Fruit fly (Drosophila melanogaster): ENCODE data around the gene Megf8.

Gene Megf8

dm6 chr2L:7993984-7994854 is 49.1 kb upstream of the Megf8 start, which contains the start of gene pes (continued):
- TF ChIP-seq CG8119 (GFP tag; IDR thresholded peaks at IDR 0.05) (no peak), spab (GFP tag; optimal IDR thresholded peaks at IDR 0.05) (peak; percentile 89), CG4318 (GFP tag; optimal IDR thresholded peaks at IDR 0.05) (peak; percentile 69), Eip78C (GFP tag) (peak; percentile 99), OdsH (GFP tag; optimal IDR thresholded peaks at IDR 0.05) (peak; percentile 10), CG34406 (GFP tag; optimal IDR thresholded peaks at IDR 0.05) (peak; percentile 78), Sox102F (GFP tag; optimal IDR thresholded peaks at IDR 0.05) (peak; percentile 82), Ets96B (tag; optimal IDR thresholded peaks at IDR 0.05) (peak; percentile 81), CG10669 (GFP tag; optimal IDR thresholded peaks at IDR 0.05) (peak; percentile 90), CG6276 (GFP tag; optimal IDR thresholded peaks at IDR 0.05) (peak; percentile 91), Met (GFP tag; optimal IDR thresholded peaks at IDR 0.05) (peak; percentile 95), Blimp-1 (GFP tag; optimal IDR thresholded peaks at IDR 0.05) (peak; percentile 84), Smox (GFP tag; optimal IDR thresholded peaks at IDR 0.05) (peak; percentile 31)

DNA sequence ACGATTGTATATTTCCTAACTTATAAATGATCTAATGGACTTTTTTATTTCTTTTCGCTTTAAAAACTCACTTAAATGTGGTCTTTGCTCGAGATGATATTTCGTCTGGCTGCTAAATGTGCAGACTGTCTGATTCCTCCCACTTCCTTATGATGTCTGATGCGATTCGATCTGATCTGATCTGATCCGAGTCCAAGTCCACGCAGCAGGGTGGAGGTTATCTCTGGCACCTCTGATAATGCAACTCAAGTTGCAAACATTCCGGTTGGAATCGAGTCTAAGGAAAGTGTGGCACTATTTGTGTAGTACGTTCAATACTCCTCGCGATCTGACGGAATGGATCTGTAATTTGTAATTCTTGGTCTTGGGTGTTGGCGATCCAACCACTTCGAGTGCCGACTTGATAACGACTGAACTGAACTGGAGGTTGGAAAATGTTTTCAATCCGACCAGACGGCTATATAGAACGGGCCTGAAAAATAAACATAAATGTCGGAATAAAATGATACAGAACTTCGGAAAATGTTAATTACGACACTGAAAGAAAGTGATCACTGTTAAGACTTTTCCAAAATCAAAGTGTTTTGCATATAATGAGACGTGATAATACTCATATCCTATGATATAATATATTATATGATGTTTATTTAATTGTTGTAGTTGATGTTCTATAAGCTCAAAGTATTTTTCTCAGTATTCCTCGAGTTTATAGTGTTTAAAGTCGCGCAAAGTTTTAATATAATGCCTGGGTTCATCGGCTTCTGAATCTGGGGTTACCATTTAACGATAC is 45.8 kb upstream of the Megf8 start:
- TF ChIP-seq Gug (GFP tag; IDR thresholded peaks at IDR 0.05) (0 out of 2 replicates have a peak, but pooled peaks have one; percentile 13), fkh (GFP tag; optimal IDR thresholded peaks at IDR 0.05) (no peak), CG10631 (GFP tag; optimal IDR thresholded peaks at IDR 0.05) (no peak), Hr38 (GFP tag; optimal IDR thresholded peaks at IDR 0.05) (no peak), fd85E (GFP tag; optimal IDR thresholded peaks at IDR 0.05) (no peak), ss (GFP tag; optimal IDR thresholded peaks at IDR 0.05) (peak in 1 of 2 experiments; percentile 50), lz (GFP tag; optimal IDR thresholded peaks at IDR 0.05) (no peak), spab (GFP tag; optimal IDR thresholded peaks at IDR 0.05) (peak; percentile 50), Eip78C (GFP tag) (peak; percentile 78), acj6 (GFP tag; optimal IDR thresholded peaks at IDR 0.05) (peak; percentile 34), CG8319 (GFP tag; optimal IDR thresholded peaks at IDR 0.05) (no peak), CG7368 (GFP tag; optimal IDR thresholded peaks at IDR 0.05) (peak; percentile 4), Sox15 (GFP tag; optimal IDR thresholded peaks at IDR 0.05) (no peak), CG6854 (GFP tag; optimal IDR thresholded peaks at IDR 0.05) (no peak), CG9139 (GFP tag; optimal IDR thresholded peaks at IDR 0.05) (peak; percentile 23), CG6792 (GFP tag; optimal IDR thresholded peaks at IDR 0.05) (peak; percentile 32), Smox (GFP tag; optimal IDR thresholded peaks at IDR 0.05) (no peak), esn (GFP tag; optimal IDR thresholded peaks at IDR 0.05) (no peak), svp (GFP tag) (peak; percentile 97), CG6163 (GFP tag; IDR thresholded peaks at IDR 0.05) (peak; percentile 39; the same call in 1 of the 3 replicates), Sox102F (GFP tag; optimal IDR thresholded peaks at IDR 0.05) (no peak), Ets96B (tag; optimal IDR thresholded peaks at IDR 0.05) (peak; percentile 68), CG3919 (GFP tag; optimal IDR thresholded peaks at IDR 0.05) (peak; percentile 13), CG3032 (tag; optimal IDR thresholded peaks at IDR 0.05) (peak; percentile 49), CG15336 (GFP tag; IDR thresholded peaks at IDR 0.05) (0 out of 2 replicates have a peak, but pooled peaks have one; percentile 9), CG6808 (GFP tag; optimal IDR thresholded peaks at IDR 0.05) (peak; percentile 26), CG31627 (GFP tag; optimal IDR thresholded peaks at IDR 0.05) (no peak), CG34406 (GFP tag; optimal IDR thresholded peaks at IDR 0.05) (peak; percentile 11), CG16779 (tag; optimal IDR thresholded peaks at IDR 0.05) (no peak), CG11762 (GFP tag; optimal IDR thresholded peaks at IDR 0.05; ENCODE audit: insufficient read depth) (peak; percentile 23), Ets21C (GFP tag; optimal IDR thresholded peaks at IDR 0.05) (no peak), Hr4 (GFP tag; optimal IDR thresholded peaks at IDR 0.05) (peak; percentile 25), eg (GFP tag; IDR thresholded peaks at IDR 0.05) (peak; percentile 67), dsx (GFP tag; optimal IDR thresholded peaks at IDR 0.05; ENCODE audit: poor library complexity, severe bottlenecking) (peak; percentile 62), Lpt (GFP tag; optimal IDR thresholded peaks at IDR 0.05) (no peak), CG6276 (GFP tag; optimal IDR thresholded peaks at IDR 0.05) (peak; percentile 30), CG8632 (GFP tag; optimal IDR thresholded peaks at IDR 0.05) (peak; percentile 12), CG1621 (tag; optimal IDR thresholded peaks at IDR 0.05) (peak; percentile 9), CG32006 (GFP tag; optimal IDR thresholded peaks at IDR 0.05) (peak; percentile 49), CG10669 (GFP tag; optimal IDR thresholded peaks at IDR 0.05) (peak; percentile 56)

Data from whole organism, prepupa.